Worm (Caenorhabditis elegans) whole organism, early embryonic: ENCODE results near the gene R08D7.7.

Source experiments
- aly-1 ChIP-seq: sonication (generic microtip); optimal IDR thresholded peaks from 2 replicates; lab custom pipeline; 2016; ENCODE audit warnings: missing genetic modification characterization, missing compliant biosample characterization
- ama-1 ChIP-seq: fragments of 150-350 bp; optimal IDR thresholded peaks from 2 replicates; lab custom pipeline; 2014
- ets-7 ChIP-seq: sonication (generic microtip); optimal IDR thresholded peaks from 2 replicates; lab custom pipeline; 2016; ENCODE audit warnings: missing genotype, missing genetic modification characterization, missing compliant biosample characterization
- flt-1 ChIP-seq: fragments of 200-800 bp; sonication (Bioruptor generic); IDR thresholded peaks from 2 replicates; pipeline ENCODE4 v1.3.6; 2022; ENCODE audit warnings: missing genetic modification characterization, missing compliant biosample characterization
- sea-1 ChIP-seq: fragments of 200-800 bp; sonication (Bioruptor generic); conservative IDR thresholded peaks from 2 replicates; pipeline ENCODE4 v1.3.6; 2022; ENCODE audit warnings: missing genetic modification characterization, missing compliant biosample characterization
- tbx-11 ChIP-seq: fragments of 200-800 bp; sonication (Bioruptor generic); IDR thresholded peaks from 2 replicates; pipeline ENCODE4 v1.3.6; 2022; ENCODE audit warnings: missing genetic modification characterization, missing compliant biosample characterization

- TF ChIP-seq tbx-11 (GFP tag; lab: Robert Waterston, UW) (no peak), ets-7 (no peak), ama-1 (lab: Kevin White, UChicago) (no peak), aly-1 (tag; lab: Kevin White, UChicago) (no peak), sea-1 (GFP tag; lab: Robert Waterston, UW) (no peak), flt-1 (GFP tag; lab: Robert Waterston, UW) (no peak)
Observed at ce11 chrIII:9001491-9001890, 11.6 kb downstream of the R08D7.7 start.
